Worm (Caenorhabditis elegans) whole organism, early embryonic: ENCODE data around the gene cex-2.

Source experiments
- B0310.2 ChIP-seq: sonication (generic microtip); optimal IDR thresholded peaks from 2 replicates; lab custom pipeline; 2016; ENCODE audit warnings: mild to moderate bottlenecking, missing genetic modification characterization, missing compliant biosample characterization
- F13C5.2 ChIP-seq: sonication (generic microtip); optimal IDR thresholded peaks from 2 replicates; lab custom pipeline; 2017; ENCODE audit warnings: mild to moderate bottlenecking, missing genetic modification characterization, inconsistent platforms, missing compliant biosample characterization
- aly-1 ChIP-seq: sonication (generic microtip); optimal IDR thresholded peaks from 2 replicates; lab custom pipeline; 2016; ENCODE audit warnings: missing genetic modification characterization, missing compliant biosample characterization
- ama-1 ChIP-seq: fragments of 150-350 bp; optimal IDR thresholded peaks from 2 replicates; lab custom pipeline; 2014
- ceh-13 ChIP-seq: fragments of 200-800 bp; sonication (Bioruptor generic); optimal IDR thresholded peaks from 2 replicates; lab custom pipeline; 2018; ENCODE audit warnings: mild to moderate bottlenecking, missing genetic modification characterization, missing compliant biosample characterization
- ceh-36 ChIP-seq: sonication (generic microtip); optimal IDR thresholded peaks from 2 replicates; lab custom pipeline; 2016; ENCODE audit warnings: missing genetic modification characterization, inconsistent platforms, missing compliant biosample characterization
- ets-7 ChIP-seq: sonication (generic microtip); optimal IDR thresholded peaks from 2 replicates; lab custom pipeline; 2016; ENCODE audit warnings: missing genotype, missing genetic modification characterization, missing compliant biosample characterization
- flt-1 ChIP-seq: fragments of 200-800 bp; sonication (Bioruptor generic); IDR thresholded peaks from 2 replicates; pipeline ENCODE4 v1.3.6; 2022; ENCODE audit warnings: missing genetic modification characterization, missing compliant biosample characterization
- hmbx-1 ChIP-seq: sonication (generic microtip); optimal IDR thresholded peaks from 2 replicates; lab custom pipeline; 2016; ENCODE audit warnings: mild to moderate bottlenecking, missing genetic modification characterization, missing compliant biosample characterization
- hmg-4 ChIP-seq: fragments of 200-800 bp; sonication (Bioruptor generic); optimal IDR thresholded peaks from 2 replicates; lab custom pipeline; 2018; ENCODE audit warnings: mild to moderate bottlenecking, missing genetic modification characterization, missing compliant biosample characterization
- hnd-1 ChIP-seq: sonication (generic microtip); optimal IDR thresholded peaks from 2 replicates; lab custom pipeline; 2016; ENCODE audit warnings: missing genetic modification characterization, missing compliant biosample characterization
- pes-1 ChIP-seq: fragments of 200-800 bp; sonication (Bioruptor generic); IDR thresholded peaks from 2 replicates; pipeline ENCODE4 v1.3.6; 2022; ENCODE audit warnings: missing genetic modification reagents, missing genetic modification characterization, missing compliant biosample characterization
- scrt-1 ChIP-seq: fragments of 200-800 bp; sonication (Bioruptor generic); IDR thresholded peaks from 2 replicates; pipeline ENCODE4 v1.3.6; 2022; ENCODE audit warnings: missing genetic modification characterization, missing compliant biosample characterization
- sea-1 ChIP-seq: fragments of 200-800 bp; sonication (Bioruptor generic); conservative IDR thresholded peaks from 2 replicates; pipeline ENCODE4 v1.3.6; 2022; ENCODE audit warnings: missing genetic modification characterization, missing compliant biosample characterization
- tbx-11 ChIP-seq: fragments of 200-800 bp; sonication (Bioruptor generic); IDR thresholded peaks from 2 replicates; pipeline ENCODE4 v1.3.6; 2022; ENCODE audit warnings: missing genetic modification characterization, missing compliant biosample characterization
- tbx-37 ChIP-seq: fragments of 200-800 bp; sonication (Bioruptor generic); conservative IDR thresholded peaks from 2 replicates; pipeline ENCODE4 v1.3.6; 2022; ENCODE audit warnings: missing genetic modification reagents, missing genetic modification characterization, missing compliant biosample characterization
- tra-4 ChIP-seq: sonication (generic microtip); optimal IDR thresholded peaks from 2 replicates; lab custom pipeline; 2017; ENCODE audit warnings: missing genetic modification characterization, missing compliant biosample characterization

The cex-2 gene

DNA sequence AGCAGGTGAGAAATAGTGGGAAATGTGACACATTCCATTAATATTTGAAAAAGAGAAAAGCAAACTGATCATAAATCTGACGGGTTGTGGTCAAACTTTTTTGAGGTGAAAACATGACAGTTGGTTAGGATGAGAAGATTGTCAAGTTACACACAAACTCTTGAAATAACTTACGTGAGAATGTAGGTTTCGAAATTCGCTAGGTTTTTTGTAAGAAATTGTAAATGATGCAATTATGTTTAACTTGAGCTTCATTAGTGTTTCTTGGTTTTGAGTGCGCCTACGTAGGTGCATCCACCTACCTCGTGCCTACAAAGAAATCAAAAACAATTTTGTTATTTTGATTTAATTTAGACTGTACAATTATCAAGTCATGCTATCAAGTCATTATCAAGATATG, at the start of gene cex-2:
TSS of gene cex-2 (minus strand) at position 101 of the 400 bp plus-strand sequence.
- TF ChIP-seq hmbx-1 (tag; lab: Kevin White, UChicago) (no peak), ets-7 (tag; lab: Kevin White, UChicago) (no peak), B0310.2 (tag; lab: Kevin White, UChicago) (no peak), ceh-13 (GFP tag; lab: Kevin White, UChicago) (no peak), aly-1 (tag; lab: Kevin White, UChicago) (no peak), tbx-11 (GFP tag; lab: Robert Waterston, UW) (no peak), ama-1 (lab: Kevin White, UChicago) (no peak), hnd-1 (tag; lab: Kevin White, UChicago) (no peak), hmg-4 (no peak), scrt-1 (GFP tag; lab: Robert Waterston, UW) (no peak), tbx-37 (GFP tag; lab: Robert Waterston, UW) (no peak), F13C5.2 (tag; lab: Kevin White, UChicago) (no peak), ceh-36 (tag; lab: Kevin White, UChicago) (no peak), pes-1 (GFP tag; lab: Robert Waterston, UW) (no peak), flt-1 (GFP tag; lab: Robert Waterston, UW) (no peak)

ce11 chrII:7884898-7885297, 49.7 kb upstream of the cex-2 start:
- TF ChIP-seq tra-4 (tag; lab: Kevin White, UChicago) (no peak), scrt-1 (GFP tag; lab: Robert Waterston, UW) (no peak), tbx-37 (GFP tag; lab: Robert Waterston, UW) (no peak), pes-1 (GFP tag; lab: Robert Waterston, UW) (no peak), B0310.2 (tag; lab: Kevin White, UChicago) (no peak), hmg-4 (no peak), flt-1 (GFP tag; lab: Robert Waterston, UW) (no peak)

ce11 chrII:7883163-7883562, 47.9 kb upstream of the cex-2 start:
- TF ChIP-seq sea-1 (GFP tag; lab: Robert Waterston, UW) (0 out of 2 replicates have a peak, but pooled peaks have one; percentile 43), tbx-11 (GFP tag; lab: Robert Waterston, UW) (peak; percentile 64)

DNA sequence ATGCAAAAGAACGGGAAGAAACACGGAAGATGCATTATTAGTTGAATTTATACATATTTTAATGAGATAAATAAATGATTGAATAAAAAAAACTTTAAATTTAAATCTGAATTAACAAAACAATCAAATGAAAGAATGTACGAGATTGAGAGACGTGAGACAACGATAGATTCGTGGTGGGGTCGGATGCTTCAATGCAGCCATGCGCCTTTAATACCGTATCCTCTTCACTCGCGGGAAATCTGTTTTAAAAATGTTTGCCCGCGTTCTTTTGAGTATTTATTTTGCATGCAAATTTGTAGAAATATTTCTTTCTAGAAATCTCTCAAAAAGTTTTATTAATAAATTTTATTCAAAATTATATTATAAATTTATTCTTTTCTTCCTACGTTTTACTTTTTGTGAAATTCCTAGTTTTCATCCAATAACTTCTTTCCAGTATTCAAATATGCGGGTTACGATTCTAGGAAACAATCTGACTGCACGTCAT, 45.2 kb upstream of the cex-2 start, which contains the start of gene perm-1:
TSS of gene perm-1 (plus strand) at position 440 of the 490 bp plus-strand sequence.
- TF ChIP-seq aly-1 (tag; lab: Kevin White, UChicago) (no peak), ceh-36 (tag; lab: Kevin White, UChicago) (no peak), ets-7 (tag; lab: Kevin White, UChicago) (no peak)

- TF ChIP-seq hnd-1 (tag; lab: Kevin White, UChicago) (no peak), ama-1 (lab: Kevin White, UChicago) (no peak), tra-4 (tag; lab: Kevin White, UChicago) (no peak), aly-1 (tag; lab: Kevin White, UChicago) (no peak), tbx-37 (GFP tag; lab: Robert Waterston, UW) (no peak), ceh-36 (tag; lab: Kevin White, UChicago) (no peak), hmbx-1 (tag; lab: Kevin White, UChicago) (no peak), scrt-1 (GFP tag; lab: Robert Waterston, UW) (no peak), ets-7 (tag; lab: Kevin White, UChicago) (no peak)
Measured at ce11 chrII:7879266-7879718, 44.1 kb upstream of the cex-2 start, which contains the start of the genes vha-4 and T01H3.5. Gene vha-4, minus strand, starts transcription at chrII:7879316. Gene T01H3.5, plus strand, starts transcription at chrII:7879616.

ce11 chrII:7877744-7878468, 42.7 kb upstream of the cex-2 start, which contains the start of gene T01H3.2:
Gene T01H3.2, minus strand, starts transcription at chrII:7877994.
- TF ChIP-seq ceh-13 (GFP tag; lab: Kevin White, UChicago) = no peak
- TF ChIP-seq flt-1 (GFP tag; lab: Robert Waterston, UW) = no peak
- no peak for TF ChIP-seq sea-1 (GFP tag; lab: Robert Waterston, UW)
- TF ChIP-seq hmg-4 = no peak
- TF ChIP-seq ceh-36 (tag; lab: Kevin White, UChicago) = no peak
- no peak for TF ChIP-seq F13C5.2 (tag; lab: Kevin White, UChicago)
- no peak for TF ChIP-seq B0310.2 (tag; lab: Kevin White, UChicago)
- TF ChIP-seq tra-4 (tag; lab: Kevin White, UChicago) = no peak
- no peak for TF ChIP-seq tbx-11 (GFP tag; lab: Robert Waterston, UW)
- no peak for TF ChIP-seq tbx-37 (GFP tag; lab: Robert Waterston, UW)
- no peak for TF ChIP-seq hmbx-1 (tag; lab: Kevin White, UChicago)
- no peak for TF ChIP-seq ama-1 (lab: Kevin White, UChicago)
- no peak for TF ChIP-seq ets-7 (tag; lab: Kevin White, UChicago)
- TF ChIP-seq scrt-1 (GFP tag; lab: Robert Waterston, UW) = no peak
- TF ChIP-seq aly-1 (tag; lab: Kevin White, UChicago) = no peak
- no peak for TF ChIP-seq pes-1 (GFP tag; lab: Robert Waterston, UW)
- TF ChIP-seq hnd-1 (tag; lab: Kevin White, UChicago) = no peak

- no peak for TF ChIP-seq ceh-36 (tag; lab: Kevin White, UChicago)
- TF ChIP-seq hmg-4 = no peak
- no peak for TF ChIP-seq tra-4 (tag; lab: Kevin White, UChicago)
- TF ChIP-seq B0310.2 (tag; lab: Kevin White, UChicago) = no peak
Measured at ce11 chrII:7873843-7874372, 38.7 kb upstream of the cex-2 start, which contains the start of gene T01H3.3. Gene T01H3.3, minus strand, starts transcription at chrII:7873893.
